Fruit fly (Drosophila melanogaster): Measurements from ENCODE around the gene CG8004.

The CG8004 gene

dm6 chr3L:19909234-19910053 lies 18.9 kb downstream of the CG8004 start (continued):
- TF ChIP-seq chn (GFP tag; optimal IDR thresholded peaks at IDR 0.05) (no peak), stwl (tag; optimal IDR thresholded peaks at IDR 0.05) (peak; percentile 71), BEAF-32 (GFP tag; optimal IDR thresholded peaks at IDR 0.05) (peak; percentile 54), Dp (GFP tag; optimal IDR thresholded peaks at IDR 0.05) (peak; percentile 16), CG2202 (tag; optimal IDR thresholded peaks at IDR 0.05) (peak; percentile 15), CG12391 (tag; optimal IDR thresholded peaks at IDR 0.05) (peak; percentile 45), BtbVII (GFP tag; optimal IDR thresholded peaks at IDR 0.05) (peak; percentile 29), CG2712 (tag; optimal IDR thresholded peaks at IDR 0.05) (peak; percentile 18), CG10267 (tag; optimal IDR thresholded peaks at IDR 0.05) (peak; percentile 68), CG9727 (GFP tag; optimal IDR thresholded peaks at IDR 0.05) (no peak), Stat92E (GFP tag; optimal IDR thresholded peaks at IDR 0.05) (peak in 1 of 3 experiments; percentile 14), CG11723 (GFP tag; optimal IDR thresholded peaks at IDR 0.05) (peak; percentile 14), CG4360 (GFP tag; IDR thresholded peaks at IDR 0.05) (no peak), CG3847 (GFP tag; IDR thresholded peaks at IDR 0.05) (peak; percentile 41), Hmr (GFP tag; optimal IDR thresholded peaks at IDR 0.05) (peak; percentile 54), CG2889 (GFP tag; IDR thresholded peaks at IDR 0.05) (no peak), PHDP (tag; optimal IDR thresholded peaks at IDR 0.05) (peak; percentile 29), CG2116 (GFP tag; optimal IDR thresholded peaks at IDR 0.05) (peak; percentile 94), Sry-δ (GFP tag; optimal IDR thresholded peaks at IDR 0.05) (peak; percentile 35), CG30020 (tag; optimal IDR thresholded peaks at IDR 0.05) (peak; percentile 38), CG7271 (tag; optimal IDR thresholded peaks at IDR 0.05) (peak; percentile 8), Neu2 (GFP tag; optimal IDR thresholded peaks at IDR 0.05; ENCODE audit: borderline replicate concordance) (no peak), Pdp1 (GFP tag; optimal IDR thresholded peaks at IDR 0.05) (no peak), CG11456 (GFP tag; IDR thresholded peaks at IDR 0.05) (no peak), gsb (GFP tag; IDR thresholded peaks at IDR 0.05) (no peak), CG9817 (tag; optimal IDR thresholded peaks at IDR 0.05) (no peak), CG12659 (GFP tag; optimal IDR thresholded peaks at IDR 0.05) (peak; percentile 61), gcm (GFP tag; optimal IDR thresholded peaks at IDR 0.05) (no peak), tll (GFP tag; optimal IDR thresholded peaks at IDR 0.05) (no peak), CG10321 (GFP tag; IDR thresholded peaks at IDR 0.05) (peak; percentile 89), wek (GFP tag; optimal IDR thresholded peaks at IDR 0.05) (peak; percentile 29), sima (GFP tag; optimal IDR thresholded peaks at IDR 0.05) (no peak), hbn (GFP tag; IDR thresholded peaks at IDR 0.05; ENCODE audit: partially characterized antibody) (no peak), CG12104 (GFP tag; optimal IDR thresholded peaks at IDR 0.05) (no peak), sens (GFP tag) (peak; percentile 88), HmgZ (tag; optimal IDR thresholded peaks at IDR 0.05) (peak; percentile 33), dpn (GFP tag; optimal IDR thresholded peaks at IDR 0.05) (no peak), Ets65A (GFP tag) (peak; percentile 80), NfI (GFP tag; optimal IDR thresholded peaks at IDR 0.05) (peak; percentile 36), slbo (GFP tag; IDR thresholded peaks at IDR 0.05) (no peak), CG4730 (GFP tag; IDR thresholded peaks at IDR 0.05) (no peak), Bgb (GFP tag; IDR thresholded peaks at IDR 0.05; ENCODE audit: partially characterized antibody) (peak; percentile 42; the same call in 1 of the 2 replicates), CG3995 (GFP tag; optimal IDR thresholded peaks at IDR 0.05) (peak; percentile 40), CG30403 (GFP tag; optimal IDR thresholded peaks at IDR 0.05) (no peak), Xbp1 (GFP tag; optimal IDR thresholded peaks at IDR 0.05) (peak; percentile 24), tna (GFP tag; IDR thresholded peaks at IDR 0.05; ENCODE audit: partially characterized antibody) (no peak), HLHmδ (GFP tag; optimal IDR thresholded peaks at IDR 0.05) (peak; percentile 55), Dref (GFP tag; IDR thresholded peaks at IDR 0.05) (peak; percentile 51)
